Worm (Caenorhabditis elegans) whole organism, late embryonic: ENCODE measurements around the gene R155.5.
A peak's percentile ranks its signal among the peaks of the same experiment; 100 is the strongest.

ENCODE experiments used
- C38D4.7 ChIP-seq: fragments of 200-800 bp; sonication (Bioruptor generic); optimal IDR thresholded peaks from 2 replicates; lab custom pipeline; 2018; ENCODE audit warnings: mild to moderate bottlenecking, missing genetic modification characterization, moderate library complexity, missing compliant biosample characterization
- F13H6.1 ChIP-seq: sonication (generic microtip); optimal IDR thresholded peaks from 2 replicates; lab custom pipeline; 2016; ENCODE audit warnings: missing genetic modification characterization, missing compliant biosample characterization
- K09A11.1 ChIP-seq: sonication (generic microtip); optimal IDR thresholded peaks from 2 replicates; lab custom pipeline; 2017; ENCODE audit warnings: antibody characterized with exemption, mild to moderate bottlenecking, missing genetic modification characterization, missing compliant biosample characterization; ENCODE audit not compliant: insufficient read depth
- T23F11.4 ChIP-seq: fragments of 200-800 bp; sonication (Bioruptor generic); optimal IDR thresholded peaks from 2 replicates; lab custom pipeline; 2018; ENCODE audit warnings: mild to moderate bottlenecking, missing genetic modification characterization, missing compliant biosample characterization
- ahr-1 ChIP-seq: sonication (generic microtip); optimal IDR thresholded peaks from 2 replicates; lab custom pipeline; 2016; ENCODE audit warnings: missing genetic modification characterization, missing compliant biosample characterization
- ama-1 ChIP-seq: fragments of 150-350 bp; optimal IDR thresholded peaks from 2 replicates; lab custom pipeline; 2014
- ceh-19 ChIP-seq: fragments of 200-800 bp; sonication (Bioruptor generic); optimal IDR thresholded peaks from 2 replicates; lab custom pipeline; 2018; ENCODE audit warnings: mild to moderate bottlenecking, missing genetic modification characterization, missing compliant biosample characterization
- ceh-24 ChIP-seq: sonication (generic microtip); optimal IDR thresholded peaks from 2 replicates; lab custom pipeline; 2016; ENCODE audit warnings: mild to moderate bottlenecking, missing genetic modification characterization, missing compliant biosample characterization
- ceh-31 ChIP-seq: sonication (generic microtip); optimal IDR thresholded peaks from 2 replicates; lab custom pipeline; 2016; ENCODE audit warnings: missing genetic modification characterization, missing compliant biosample characterization
- ceh-45 ChIP-seq: fragments of 200-800 bp; sonication (Bioruptor generic); IDR thresholded peaks from 2 replicates; pipeline ENCODE4 v1.3.6; 2022; ENCODE audit warnings: missing genetic modification reagents, missing genetic modification characterization, missing compliant biosample characterization
- ceh-48 ChIP-seq: sonication (generic microtip); optimal IDR thresholded peaks from 2 replicates; lab custom pipeline; 2016; ENCODE audit warnings: missing genetic modification characterization, inconsistent platforms, missing compliant biosample characterization
- che-1 ChIP-seq: sonication (generic microtip); optimal IDR thresholded peaks from 2 replicates; lab custom pipeline; 2016; ENCODE audit warnings: mild to moderate bottlenecking, missing genetic modification characterization, missing compliant biosample characterization
- elt-4 ChIP-seq: sonication (generic microtip); optimal IDR thresholded peaks from 2 replicates; lab custom pipeline; 2016; ENCODE audit warnings: missing genetic modification characterization, missing compliant biosample characterization
- ets-4 ChIP-seq: sonication (generic microtip); optimal IDR thresholded peaks from 2 replicates; lab custom pipeline; 2016; ENCODE audit warnings: missing genetic modification characterization, missing compliant biosample characterization
- fkh-10 ChIP-seq: fragments of 150-350 bp; optimal IDR thresholded peaks from 2 replicates; lab custom pipeline; 2014; ENCODE audit warnings: missing biosample characterization, missing genetic modification reagents, missing genetic modification characterization
- fkh-6 ChIP-seq: sonication (generic microtip); optimal IDR thresholded peaks from 2 replicates; lab custom pipeline; 2016; ENCODE audit warnings: missing genetic modification characterization, missing compliant biosample characterization
- gmeb-2 ChIP-seq: sonication (generic microtip); optimal IDR thresholded peaks from 2 replicates; lab custom pipeline; 2016; ENCODE audit warnings: missing genetic modification characterization, inconsistent platforms, missing compliant biosample characterization
- hlh-13 ChIP-seq: fragments of 200-800 bp; sonication (Bioruptor generic); optimal IDR thresholded peaks from 2 replicates; lab custom pipeline; 2018; ENCODE audit warnings: mild to moderate bottlenecking, missing genetic modification characterization, missing compliant biosample characterization
- hlh-6 ChIP-seq: sonication (generic microtip); optimal IDR thresholded peaks from 2 replicates; lab custom pipeline; 2016; ENCODE audit warnings: missing genotype, missing genetic modification characterization, missing compliant biosample characterization
- hlh-8 ChIP-seq: sonication (generic microtip); optimal IDR thresholded peaks from 2 replicates; lab custom pipeline; 2016; ENCODE audit warnings: missing genotype, missing genetic modification characterization, missing compliant biosample characterization
- lim-6 ChIP-seq: sonication (generic microtip); optimal IDR thresholded peaks from 2 replicates; lab custom pipeline; 2016; ENCODE audit warnings: missing genetic modification characterization, missing compliant biosample characterization
- lin-11 ChIP-seq: fragments of 200-800 bp; sonication (Bioruptor generic); optimal IDR thresholded peaks from 2 replicates; lab custom pipeline; 2018; ENCODE audit warnings: mild to moderate bottlenecking, missing genetic modification characterization, missing compliant biosample characterization
- madf-2 ChIP-seq: sonication (generic microtip); optimal IDR thresholded peaks from 2 replicates; lab custom pipeline; 2017; ENCODE audit warnings: missing genetic modification characterization, missing compliant biosample characterization
- nhr-11 ChIP-seq: fragments of 150-350 bp; optimal IDR thresholded peaks from 2 replicates; lab custom pipeline; 2014; ENCODE audit warnings: missing biosample characterization, missing genetic modification characterization
- npax-4 ChIP-seq: sonication (generic microtip); optimal IDR thresholded peaks from 2 replicates; lab custom pipeline; 2016; ENCODE audit warnings: missing genetic modification characterization, missing compliant biosample characterization
- pag-3 ChIP-seq: sonication (generic microtip); optimal IDR thresholded peaks from 2 replicates; lab custom pipeline; 2016; ENCODE audit warnings: missing compliant biosample characterization, missing genetic modification characterization, borderline replicate concordance
- pax-1 ChIP-seq: fragments of 150-350 bp; optimal IDR thresholded peaks from 2 replicates; lab custom pipeline; 2014; ENCODE audit warnings: missing biosample characterization, missing genetic modification characterization
- pha-2 ChIP-seq: sonication (generic microtip); optimal IDR thresholded peaks from 2 replicates; lab custom pipeline; 2017; ENCODE audit warnings: mild to moderate bottlenecking, missing genetic modification characterization, missing compliant biosample characterization
- pqm-1 ChIP-seq: sonication (generic microtip); optimal IDR thresholded peaks from 2 replicates; lab custom pipeline; 2016; ENCODE audit warnings: missing genetic modification characterization, missing compliant biosample characterization
- pros-1 ChIP-seq: fragments of 150-350 bp; optimal IDR thresholded peaks from 2 replicates; lab custom pipeline; 2014; ENCODE audit warnings: missing biosample characterization, missing genetic modification reagents, missing genetic modification characterization
- ref-2 ChIP-seq: sonication (generic microtip); optimal IDR thresholded peaks from 2 replicates; lab custom pipeline; 2016; ENCODE audit warnings: missing genetic modification characterization, missing compliant biosample characterization
- syd-9 ChIP-seq: sonication (generic microtip); optimal IDR thresholded peaks from 2 replicates; lab custom pipeline; 2016; ENCODE audit warnings: mild to moderate bottlenecking, missing genetic modification characterization, moderate library complexity, missing compliant biosample characterization
- tbx-2 ChIP-seq: sonication (generic microtip); optimal IDR thresholded peaks from 2 replicates; lab custom pipeline; 2016; ENCODE audit warnings: missing genetic modification characterization, missing compliant biosample characterization
- unc-55 ChIP-seq: sonication (generic microtip); optimal IDR thresholded peaks from 2 replicates; lab custom pipeline; 2017; ENCODE audit warnings: missing biosample characterization, missing genetic modification reagents, missing genetic modification characterization

The R155.5 gene

DNA sequence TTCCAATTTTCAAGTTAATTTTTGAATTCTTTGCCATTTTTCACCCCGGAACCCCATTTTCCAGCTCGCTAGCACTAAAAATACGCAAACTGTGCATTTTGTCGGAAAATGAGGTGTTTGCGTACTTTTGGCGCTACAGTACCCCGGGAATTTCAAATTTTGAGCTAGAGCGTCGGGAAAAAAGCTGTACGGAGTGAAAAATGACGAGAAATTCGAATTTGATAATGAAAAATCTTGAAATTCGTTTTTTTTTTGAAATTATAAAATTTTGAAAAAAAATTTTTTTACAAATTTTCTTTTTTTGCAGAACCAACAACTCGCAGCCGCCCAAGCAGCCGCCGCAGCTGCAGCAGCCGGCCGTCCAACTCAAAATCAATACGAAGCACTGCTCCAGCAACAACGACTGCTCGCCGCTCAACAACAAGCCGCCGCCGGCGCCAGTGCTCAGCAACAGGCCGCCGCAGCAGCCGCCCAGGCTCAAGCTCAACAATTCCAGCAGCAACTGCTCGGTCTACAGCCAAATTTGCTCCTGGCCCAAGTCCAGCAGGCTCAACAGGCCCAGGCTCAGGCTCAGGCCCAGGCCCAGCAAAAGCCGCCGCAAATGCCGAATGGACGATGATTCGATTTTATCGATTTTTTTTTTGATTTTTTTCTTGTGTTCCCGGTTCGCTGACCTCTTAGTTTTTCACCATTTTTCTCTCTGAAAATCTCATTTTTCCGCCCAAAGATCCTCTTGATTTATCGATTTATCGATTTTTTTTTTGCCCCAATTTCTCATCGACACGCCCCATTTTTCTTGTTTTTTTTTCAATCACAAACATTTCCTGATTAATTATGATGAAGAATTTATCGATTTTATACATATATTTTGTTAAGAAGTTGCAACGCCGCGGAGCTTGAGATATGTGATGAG, 31.4 kb downstream of the R155.5 start (continued):
- TF ChIP-seq K09A11.1 (no peak), ceh-31 (peak; percentile 13), madf-2 (tag; lab: Kevin White, UChicago) (no peak), hlh-8 (tag; lab: Kevin White, UChicago) (no peak), C38D4.7 (no peak), ref-2 (tag; lab: Kevin White, UChicago) (peak; percentile 4), ceh-48 (peak; percentile 58)

DNA sequence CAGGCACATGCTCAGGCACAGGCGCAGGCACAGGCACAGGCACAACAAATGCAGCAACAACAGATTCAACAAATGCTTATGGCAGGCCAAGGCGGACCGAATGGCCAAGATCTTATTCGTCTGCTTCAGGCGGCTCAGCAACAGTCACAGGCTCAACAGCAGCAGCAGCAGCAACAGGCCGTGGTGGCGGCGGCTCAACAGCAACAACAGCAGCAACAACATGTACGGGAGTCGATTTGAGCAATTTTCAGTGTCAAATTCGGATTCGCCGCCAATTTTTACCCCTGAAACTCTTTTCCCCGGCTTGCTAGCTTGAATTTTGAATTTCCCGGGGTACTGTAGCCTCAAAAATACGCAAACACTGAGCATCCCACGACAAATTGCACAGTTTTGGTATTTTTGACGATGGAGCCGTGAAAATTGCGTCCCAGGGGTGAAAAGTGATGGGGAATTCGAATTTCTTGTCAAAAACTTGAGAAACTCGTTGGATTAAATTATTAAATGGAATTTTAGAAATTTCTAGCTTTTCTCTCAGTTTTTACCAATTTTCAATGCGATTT, 32.4 kb downstream of the R155.5 start:
- TF ChIP-seq ceh-45 (GFP tag; lab: Robert Waterston, UW) (no peak), elt-4 (tag; lab: Kevin White, UChicago) (peak; percentile 46)
- TF ChIP-seq, all 69 proteins: peak for 1

DNA sequence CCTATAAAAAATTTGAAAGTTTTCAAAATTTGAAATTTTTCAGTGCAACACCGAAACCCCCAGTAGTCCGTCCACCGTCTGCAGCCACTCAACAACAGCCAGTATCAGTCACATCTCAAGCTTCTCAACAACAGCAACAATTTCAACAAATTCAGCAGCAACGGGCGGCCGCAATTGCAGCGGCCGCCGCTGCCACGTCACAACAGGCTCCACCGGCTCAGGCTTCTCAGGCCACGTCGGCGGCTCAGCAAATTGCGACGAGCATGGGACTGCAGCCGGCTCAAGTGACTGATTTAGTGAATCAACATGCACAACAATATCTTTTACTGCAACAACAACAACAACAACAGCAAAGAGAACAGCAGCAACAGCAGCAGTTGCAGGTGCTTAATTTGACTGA, 36.2 kb downstream of the R155.5 start:
- no peak for TF ChIP-seq unc-55 (GFP tag; lab: Kevin White, UChicago)
- TF ChIP-seq ceh-24 (tag; lab: Kevin White, UChicago): no peak
- no peak for TF ChIP-seq ceh-48
- TF ChIP-seq ceh-19 (GFP tag; lab: Kevin White, UChicago): no peak
- TF ChIP-seq syd-9 (tag; lab: Kevin White, UChicago): no peak
- no peak for TF ChIP-seq ahr-1
- no peak for TF ChIP-seq tbx-2
- no peak for TF ChIP-seq F13H6.1 (tag; lab: Kevin White, UChicago)
- TF ChIP-seq npax-4 (tag; lab: Kevin White, UChicago): no peak
- TF ChIP-seq pha-2: no peak
- TF ChIP-seq, all 69 proteins: peak for 0

DNA sequence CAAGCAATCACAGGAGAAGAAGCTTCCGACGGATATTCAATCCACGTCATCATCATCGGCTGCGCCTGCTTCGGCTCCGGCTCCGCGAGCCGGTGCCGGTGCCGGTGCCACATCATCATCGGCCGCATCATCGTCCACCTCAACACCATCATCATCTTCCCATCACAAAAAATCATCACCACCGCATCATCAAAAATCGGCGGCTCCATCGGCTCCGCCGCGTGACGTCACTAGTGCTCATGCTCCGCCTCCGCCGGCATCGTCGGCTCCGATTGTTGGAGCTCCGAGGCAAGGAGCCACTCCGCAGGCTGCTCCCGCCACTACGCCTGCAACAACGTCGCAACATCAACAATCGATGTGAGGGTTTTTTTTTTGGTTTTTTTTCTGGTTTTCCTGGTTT, 38.3 kb downstream of the R155.5 start:
- TF ChIP-seq ama-1 (lab: Kevin White, UChicago): no peak
- TF ChIP-seq lin-11 (tag; lab: Kevin White, UChicago): no peak
- TF ChIP-seq F13H6.1 (tag; lab: Kevin White, UChicago): no peak
- TF ChIP-seq elt-4 (tag; lab: Kevin White, UChicago): no peak
- no peak for TF ChIP-seq pqm-1 (tag; lab: Kevin White, UChicago)
- TF ChIP-seq pax-1 (tag; lab: Kevin White, UChicago): no peak
- TF ChIP-seq lim-6: no peak
- TF ChIP-seq ahr-1: no peak
- no peak for TF ChIP-seq unc-55 (GFP tag; lab: Kevin White, UChicago)
- TF ChIP-seq fkh-6 (tag; lab: Kevin White, UChicago): no peak
- no peak for TF ChIP-seq hlh-8 (tag; lab: Kevin White, UChicago)
- TF ChIP-seq fkh-10 (GFP tag; lab: Kevin White, UChicago): no peak
- no peak for TF ChIP-seq pros-1
- no peak for TF ChIP-seq gmeb-2 (tag; lab: Kevin White, UChicago)
- TF ChIP-seq hlh-6: no peak
- no peak for TF ChIP-seq nhr-11 (tag; lab: Kevin White, UChicago)
- TF ChIP-seq syd-9 (tag; lab: Kevin White, UChicago): no peak

DNA sequence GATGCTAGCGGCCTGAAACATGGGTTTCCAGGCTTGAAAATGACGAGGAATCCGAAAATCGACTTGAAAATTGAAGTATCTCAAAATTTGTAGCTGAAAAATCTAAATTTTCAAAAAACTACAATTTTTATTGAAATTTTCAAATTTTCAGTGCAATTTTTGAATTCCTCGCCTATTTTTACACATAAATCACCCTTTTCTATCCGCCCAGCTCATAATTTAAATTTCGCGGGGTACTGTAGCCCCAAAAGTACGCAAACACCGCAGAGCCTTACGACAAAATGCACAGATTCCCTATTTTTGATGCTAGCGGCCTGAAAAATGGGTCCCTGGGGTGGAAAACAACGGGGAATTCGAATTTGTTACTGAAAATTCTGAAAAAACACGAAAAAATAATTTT, 38.8 kb downstream of the R155.5 start:
- TF ChIP-seq gmeb-2 (tag; lab: Kevin White, UChicago) (no peak), hlh-6 (no peak), hlh-13 (GFP tag; lab: Kevin White, UChicago) (no peak), T23F11.4 (GFP tag; lab: Kevin White, UChicago) (no peak), hlh-8 (tag; lab: Kevin White, UChicago) (no peak), K09A11.1 (no peak), ahr-1 (no peak), che-1 (tag; lab: Kevin White, UChicago) (no peak), C38D4.7 (no peak), pag-3 (tag; lab: Kevin White, UChicago) (no peak), ets-4 (tag; lab: Kevin White, UChicago) (no peak)
